Worm (Caenorhabditis elegans) whole organism, mixed stage, embryonic: ENCODE results near the gene ZK945.8.

Experiments used
- M03D4.4 ChIP-seq: sonication (generic microtip); optimal IDR thresholded peaks from 2 replicates; lab custom pipeline; 2017; ENCODE audit warnings: mild to moderate bottlenecking, missing genetic modification characterization, missing compliant biosample characterization
- bed-3 ChIP-seq: fragments of 200-800 bp; sonication (Bioruptor generic); optimal IDR thresholded peaks from 3 replicates; lab custom pipeline; 2018; ENCODE audit warnings: mild to moderate bottlenecking, missing genetic modification characterization, moderate library complexity, missing compliant biosample characterization
- ceh-39 ChIP-seq: fragments of 150-350 bp; optimal IDR thresholded peaks from 2 replicates; lab custom pipeline; 2014; ENCODE audit warnings: missing biosample characterization, missing genetic modification characterization
- ceh-43 ChIP-seq: fragments of 200-800 bp; sonication (Bioruptor generic); optimal IDR thresholded peaks from 2 replicates; lab custom pipeline; 2018; ENCODE audit warnings: mild to moderate bottlenecking, missing genetic modification characterization, moderate library complexity, missing compliant biosample characterization
- cnd-1 ChIP-seq: fragments of 200-800 bp; sonication (Bioruptor generic); optimal IDR thresholded peaks from 2 replicates; lab custom pipeline; 2018; ENCODE audit warnings: mild to moderate bottlenecking, missing genetic modification characterization, missing compliant biosample characterization
- ham-2 ChIP-seq: fragments of 200-800 bp; sonication (Bioruptor generic); optimal IDR thresholded peaks from 2 replicates; lab custom pipeline; 2018; ENCODE audit warnings: mild to moderate bottlenecking, missing genetic modification characterization, missing compliant biosample characterization
- lin-13 ChIP-seq: fragments of 150-350 bp; optimal IDR thresholded peaks from 2 replicates; lab custom pipeline; 2014; ENCODE audit warnings: missing biosample characterization, missing genetic modification characterization
- lin-32 ChIP-seq: fragments of 200-800 bp; sonication (Bioruptor generic); optimal IDR thresholded peaks from 2 replicates; lab custom pipeline; 2018; ENCODE audit warnings: mild to moderate bottlenecking, missing genetic modification characterization, missing compliant biosample characterization
- lsy-2 ChIP-seq: fragments of 150-350 bp; optimal IDR thresholded peaks from 2 replicates; lab custom pipeline; 2014; ENCODE audit warnings: missing biosample characterization, missing genetic modification characterization
- mab-5 ChIP-seq: fragments of 150-350 bp; optimal IDR thresholded peaks from 2 replicates; lab custom pipeline; 2014; ENCODE audit warnings: missing biosample characterization, missing genetic modification characterization
- mep-1 ChIP-seq: fragments of 150-350 bp; optimal IDR thresholded peaks from 2 replicates; lab custom pipeline; 2017; ENCODE audit warnings: missing biosample characterization, missing genetic modification reagents, missing genetic modification characterization, inconsistent platforms
- nhr-12 ChIP-seq: fragments of 150-350 bp; optimal IDR thresholded peaks from 2 replicates; lab custom pipeline; 2014; ENCODE audit warnings: missing biosample characterization, missing genetic modification characterization
- nhr-2 ChIP-seq: fragments of 150-350 bp; optimal IDR thresholded peaks from 2 replicates; lab custom pipeline; 2014; ENCODE audit warnings: missing biosample characterization, missing genetic modification characterization
- nhr-237 ChIP-seq: fragments of 150-350 bp; optimal IDR thresholded peaks from 2 replicates; lab custom pipeline; 2014; ENCODE audit warnings: missing biosample characterization, missing genetic modification characterization
- nhr-28 ChIP-seq: fragments of 150-350 bp; optimal IDR thresholded peaks from 2 replicates; lab custom pipeline; 2014; ENCODE audit warnings: missing biosample characterization, missing genetic modification characterization
- nhr-76 ChIP-seq: sonication (generic microtip); optimal IDR thresholded peaks from 2 replicates; lab custom pipeline; 2017; ENCODE audit warnings: missing biosample characterization, missing genetic modification characterization
- pha-4 ChIP-seq: fragments of 150-350 bp; optimal IDR thresholded peaks from 2 replicates; lab custom pipeline; 2018; ENCODE audit warnings: missing biosample characterization, missing genetic modification reagents, missing genetic modification characterization
- sem-2 ChIP-seq: fragments of 200-800 bp; sonication (Bioruptor generic); optimal IDR thresholded peaks from 2 replicates; lab custom pipeline; 2018; ENCODE audit warnings: mild to moderate bottlenecking, missing genetic modification characterization, missing compliant biosample characterization
- tbx-8 ChIP-seq: fragments of 200-800 bp; sonication (Bioruptor generic); optimal IDR thresholded peaks from 2 replicates; lab custom pipeline; 2018; ENCODE audit warnings: mild to moderate bottlenecking, missing genetic modification characterization, moderate library complexity, missing compliant biosample characterization
- unc-120 ChIP-seq: sonication (generic microtip); optimal IDR thresholded peaks from 2 replicates; lab custom pipeline; 2017; ENCODE audit warnings: missing genetic modification characterization, missing compliant biosample characterization; ENCODE audit not compliant: poor library complexity, severe bottlenecking
- unc-39 ChIP-seq: fragments of 150-350 bp; optimal IDR thresholded peaks from 2 replicates; lab custom pipeline; 2014; ENCODE audit warnings: missing biosample characterization, missing genetic modification characterization
- unc-62 ChIP-seq: fragments of 150-350 bp; optimal IDR thresholded peaks from 2 replicates; lab custom pipeline; 2014; ENCODE audit warnings: missing biosample characterization, missing genetic modification reagents, missing genetic modification characterization
- zip-8 ChIP-seq: fragments of 150-350 bp; optimal IDR thresholded peaks from 2 replicates; lab custom pipeline; 2014; ENCODE audit warnings: missing biosample characterization, missing genetic modification characterization
- ztf-11 ChIP-seq: fragments of 150-350 bp; optimal IDR thresholded peaks from 2 replicates; lab custom pipeline; 2014; ENCODE audit warnings: missing biosample characterization, missing genetic modification characterization

Gene ZK945.8

DNA sequence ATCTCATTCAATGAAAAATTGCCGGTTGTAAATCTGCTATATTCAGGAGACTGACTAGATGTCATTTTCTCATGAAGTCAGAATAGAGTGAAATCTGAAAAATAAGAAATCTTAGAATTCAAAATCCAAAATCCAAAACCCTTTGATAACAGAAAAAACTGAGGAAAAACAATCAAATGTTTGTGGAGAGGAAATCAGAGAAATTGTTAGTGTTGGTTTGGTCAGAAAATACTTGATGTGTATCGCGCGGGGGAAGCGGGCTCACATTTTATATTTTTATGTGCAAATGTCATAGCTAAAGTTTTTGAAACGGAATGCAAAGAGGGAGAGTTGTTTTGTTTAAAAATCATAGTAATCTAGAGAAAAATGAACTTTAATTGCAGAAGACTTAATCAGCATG lies 23.3 kb downstream of the ZK945.8 start, which contains the start of gene F27E5.5:
TSS of gene F27E5.5 (minus strand) at position 101 of the 400 bp plus-strand sequence.
- TF ChIP-seq ceh-43 (GFP tag; lab: Kevin White, UChicago) (no peak), unc-62 (GFP tag; lab: Kevin White, UChicago) (no peak), pha-4 (tag; lab: Kevin White, UChicago) (no peak), mep-1 (tag; lab: Kevin White, UChicago) (no peak), lsy-2 (tag; lab: Kevin White, UChicago) (no peak), tbx-8 (GFP tag; lab: Kevin White, UChicago) (no peak), unc-39 (tag; lab: Kevin White, UChicago) (no peak), mab-5 (tag; lab: Kevin White, UChicago) (no peak), sem-2 (no peak), ceh-39 (no peak)

DNA sequence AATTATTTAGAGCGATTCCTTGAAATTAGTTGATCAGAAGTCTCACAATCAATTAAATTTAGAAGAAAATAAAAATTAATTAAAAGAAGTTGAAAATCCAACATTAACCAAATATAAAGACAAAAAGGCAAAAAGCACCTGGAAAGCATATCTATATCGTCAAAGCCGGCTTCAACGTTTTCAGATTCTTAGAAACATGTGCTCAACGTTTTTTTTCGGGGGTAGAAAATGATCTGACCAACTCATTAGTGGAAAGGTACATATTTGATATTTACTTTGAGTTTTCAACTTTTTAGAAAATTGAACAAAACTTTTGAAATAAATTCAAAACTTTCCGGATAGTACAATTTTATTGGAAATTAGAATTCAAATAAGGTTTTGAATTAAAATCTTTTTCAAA lies 24.4 kb downstream of the ZK945.8 start:
- TF ChIP-seq ztf-11 (tag; lab: Kevin White, UChicago) (no peak), ceh-39 (no peak), bed-3 (GFP tag; lab: Kevin White, UChicago) (no peak)
- TF ChIP-seq, all 35 proteins: peak for 0

DNA sequence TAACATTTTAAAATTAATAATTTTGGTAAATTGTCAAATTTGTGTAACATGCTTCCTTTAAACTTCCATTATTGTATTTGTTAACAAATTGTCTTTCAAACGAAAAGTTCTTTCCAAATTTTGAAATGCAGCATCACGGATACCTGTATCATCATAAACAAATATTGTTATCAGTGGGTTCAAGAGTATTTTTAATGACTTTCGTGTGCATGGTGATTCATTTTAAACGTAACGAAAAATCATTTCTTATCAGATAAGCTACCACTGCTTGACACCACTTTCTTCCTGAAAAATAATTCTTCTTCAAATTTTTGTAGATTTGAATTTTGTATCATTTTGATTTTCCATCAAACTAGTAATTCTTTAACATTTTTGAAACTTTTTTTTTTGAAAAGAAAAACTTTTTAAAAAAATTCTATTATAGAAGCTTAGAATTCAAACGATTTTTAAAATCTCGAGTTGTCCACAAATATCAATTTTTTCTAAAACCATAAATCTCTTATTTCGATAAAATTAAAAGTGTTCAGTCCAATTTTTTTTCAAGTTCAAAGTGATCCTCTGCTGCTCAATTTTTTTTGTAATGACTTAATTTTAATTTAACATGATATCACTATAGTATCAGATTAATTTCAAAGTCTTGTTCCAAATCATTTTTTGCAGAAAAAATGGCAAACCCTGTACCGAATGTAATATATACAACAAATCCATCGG lies 26.0 kb downstream of the ZK945.8 start, which contains the start of gene F27E5.9:
TSS of gene F27E5.9 (plus strand) at position 661 of the 711 bp plus-strand sequence.
- TF ChIP-seq nhr-76 (tag; lab: Kevin White, UChicago): no peak
- TF ChIP-seq ham-2 (GFP tag; lab: Kevin White, UChicago): no peak
- no peak for TF ChIP-seq unc-120 (tag; lab: Kevin White, UChicago)
- no peak for TF ChIP-seq zip-8 (tag; lab: Kevin White, UChicago)
- TF ChIP-seq pha-4 (tag; lab: Kevin White, UChicago): no peak

DNA sequence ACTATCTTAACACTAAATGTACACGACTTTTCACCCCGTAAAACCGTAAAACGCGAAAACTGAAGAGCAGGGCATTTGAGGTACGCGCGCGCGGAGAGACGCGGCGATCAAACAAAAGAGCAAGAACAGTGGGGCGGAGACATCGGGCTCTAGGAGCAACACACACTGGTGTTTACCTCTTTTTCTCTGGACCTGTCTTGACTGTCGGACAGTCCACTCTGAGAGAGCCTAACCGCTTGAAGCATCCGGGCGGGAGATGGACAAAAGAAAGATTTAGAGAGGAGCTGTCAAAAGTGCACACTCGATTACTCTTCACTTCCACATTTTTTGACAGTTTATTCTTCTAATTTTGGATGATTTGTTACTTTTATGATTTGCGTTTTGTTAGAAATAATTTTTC lies 28.3 kb downstream of the ZK945.8 start:
- no peak for TF ChIP-seq lin-32
- TF ChIP-seq nhr-237 (tag; lab: Kevin White, UChicago): peak; percentile 11
- TF ChIP-seq M03D4.4 (tag; lab: Kevin White, UChicago): no peak
- TF ChIP-seq pha-4 (tag; lab: Kevin White, UChicago): peak; percentile 69
- TF ChIP-seq, all 35 proteins: peak for 2

DNA sequence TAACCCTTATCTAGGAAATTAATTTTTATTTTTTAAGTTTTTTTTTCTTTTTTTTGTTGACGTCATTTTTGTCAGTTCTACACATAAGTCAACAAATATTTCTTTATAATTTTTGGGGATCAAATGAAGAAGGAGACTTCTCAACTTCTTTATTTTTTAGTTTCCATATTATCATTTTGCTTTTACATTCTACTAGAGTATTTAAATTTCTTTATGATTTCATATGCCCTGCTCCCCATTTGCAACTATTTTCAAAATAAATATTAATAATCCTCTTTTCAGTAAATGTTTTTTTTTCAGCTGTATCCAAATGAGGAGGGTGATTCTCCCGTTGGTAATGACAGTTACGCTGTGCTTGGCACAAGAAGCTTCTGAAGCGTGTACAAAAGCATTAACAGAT lies 28.9 kb downstream of the ZK945.8 start, which contains the start of gene phg-1:
TSS of gene phg-1 (plus strand) at position 301 of the 400 bp plus-strand sequence.
- TF ChIP-seq mep-1 (tag; lab: Kevin White, UChicago) (no peak), tbx-8 (GFP tag; lab: Kevin White, UChicago) (no peak), bed-3 (GFP tag; lab: Kevin White, UChicago) (no peak)

DNA sequence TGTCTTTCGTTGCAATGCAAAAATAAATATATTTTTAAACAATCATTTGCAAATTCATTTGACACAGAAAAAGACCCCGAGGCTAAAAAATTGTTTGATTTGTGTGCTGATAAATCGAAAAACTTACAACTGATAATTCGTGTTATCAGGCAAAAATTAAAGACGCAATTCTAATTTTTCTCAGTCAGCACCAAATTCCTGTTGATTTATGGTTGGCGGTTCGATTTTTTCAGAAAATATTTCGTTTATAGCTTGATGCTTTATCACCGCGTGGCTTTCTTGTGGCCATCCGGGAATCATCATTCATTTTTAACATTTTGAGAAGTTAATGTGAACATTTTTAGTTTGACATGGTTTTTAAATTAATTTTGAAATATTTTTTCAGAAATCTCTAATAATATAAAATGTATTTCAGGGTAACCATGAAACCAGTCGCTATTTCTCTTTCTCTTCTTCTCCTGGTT lies 30.8 kb downstream of the ZK945.8 start, which contains the start of gene asah-2:
TSS of gene asah-2 (plus strand) at position 414 of the 464 bp plus-strand sequence.
- TF ChIP-seq tbx-8 (GFP tag; lab: Kevin White, UChicago) (no peak), mab-5 (tag; lab: Kevin White, UChicago) (no peak), mep-1 (tag; lab: Kevin White, UChicago) (no peak)
- TF ChIP-seq, all 35 proteins: peak for 0

DNA sequence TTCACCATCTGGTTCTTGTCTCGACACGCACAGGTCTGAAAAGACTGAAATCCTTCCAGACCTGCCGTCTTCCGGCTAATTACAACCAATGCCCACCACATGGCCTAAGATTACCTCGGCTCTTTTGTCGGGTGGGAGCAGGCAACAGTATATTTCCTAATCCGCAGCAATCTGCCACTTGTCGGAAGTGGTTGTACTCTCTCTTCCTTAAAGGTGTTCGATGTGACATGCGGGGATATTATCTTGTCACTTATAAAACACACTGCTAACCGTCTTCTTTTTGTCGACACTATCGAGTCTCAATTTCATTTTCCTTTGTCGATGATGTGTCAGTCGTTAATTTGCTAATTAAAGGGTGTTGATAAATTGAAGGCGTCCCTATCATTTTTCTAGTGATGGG lies 35.6 kb downstream of the ZK945.8 start, which contains the start of gene F27E5.3:
TSS of gene F27E5.3 (minus strand) at position 101 of the 400 bp plus-strand sequence.
- TF ChIP-seq nhr-12 (tag; lab: Kevin White, UChicago): no peak
- peak; percentile 40 for TF ChIP-seq nhr-2 (tag; lab: Kevin White, UChicago)

DNA sequence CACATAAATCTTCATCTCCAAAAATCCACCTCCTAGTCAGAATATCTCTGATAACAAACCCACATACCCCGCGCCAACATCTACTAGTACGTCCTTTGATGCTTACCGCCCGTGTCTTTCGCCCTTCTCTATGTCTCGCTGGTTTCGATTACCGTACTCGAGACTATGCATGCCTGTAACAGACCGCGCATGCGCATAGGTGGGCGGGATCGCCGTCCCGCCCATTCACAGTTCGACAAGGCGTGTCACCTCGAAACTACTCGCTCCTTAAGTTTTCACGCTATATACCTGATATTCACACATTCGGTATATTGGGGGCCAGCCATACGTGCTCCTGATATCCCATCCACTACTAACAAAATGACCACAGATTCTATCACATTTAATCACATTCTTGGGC lies 38.0 kb downstream of the ZK945.8 start, which contains the start of gene pax-3:
TSS of gene pax-3 (plus strand) at position 83 of the 400 bp plus-strand sequence.
- TF ChIP-seq mab-5 (tag; lab: Kevin White, UChicago) (no peak), lsy-2 (tag; lab: Kevin White, UChicago) (peak; percentile 71)

DNA sequence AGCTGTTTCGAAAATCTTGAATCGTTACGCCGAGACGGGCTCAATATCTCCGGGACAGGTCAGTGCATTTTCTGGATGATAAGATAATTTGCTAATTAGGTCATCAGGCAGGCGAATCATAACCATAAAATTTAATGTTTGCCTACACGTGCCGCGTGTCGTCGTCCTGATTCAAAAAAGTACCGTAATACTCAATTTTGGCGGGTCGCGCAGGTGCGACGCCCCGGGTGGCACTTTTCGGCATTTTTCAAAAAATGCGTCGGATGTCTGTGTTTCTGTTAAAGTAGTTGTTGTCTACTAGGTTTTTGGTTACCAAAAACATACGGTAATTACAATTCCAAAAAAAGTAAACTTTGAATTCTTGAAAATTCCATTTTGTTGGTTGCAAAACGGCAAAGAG lies 39.1 kb downstream of the ZK945.8 start:
- TF ChIP-seq lsy-2 (tag; lab: Kevin White, UChicago): no peak
- no peak for TF ChIP-seq nhr-28
- TF ChIP-seq ztf-11 (tag; lab: Kevin White, UChicago): no peak
- no peak for TF ChIP-seq cnd-1 (tag; lab: Kevin White, UChicago)
- TF ChIP-seq lin-13: no peak
